Fruit fly (Drosophila melanogaster) whole organism, pupa: ENCODE results near the gene Cyp310a1.

Experiments used
- CG10348 ChIP-seq: fragments of 200-800 bp; sonication (Bioruptor generic); IDR thresholded peaks from 2 replicates; pipeline ENCODE4 v1.3.6; 2022; ENCODE audit warnings: missing biosample characterization, missing genetic modification characterization
- CG12605 ChIP-seq: fragments of 200-800 bp; sonication (Bioruptor generic); IDR thresholded peaks from 2 replicates; pipeline ENCODE4 v1.3.6; 2022; ENCODE audit warnings: missing biosample characterization, missing genetic modification characterization
- CG13204 ChIP-seq: fragments of 200-800 bp; sonication (Bioruptor generic); optimal IDR thresholded peaks from 2 replicates; lab custom pipeline; 2018; ENCODE audit warnings: missing biosample characterization, mild to moderate bottlenecking, missing genetic modification characterization, moderate library complexity
- CG14655 ChIP-seq: fragments of 200-800 bp; sonication (Bioruptor generic); optimal IDR thresholded peaks from 3 replicates; lab custom pipeline; 2017; ENCODE audit warnings: mild to moderate bottlenecking, missing biosample characterization, missing genetic modification reagents, missing genetic modification characterization
- CG15710 ChIP-seq: fragments of 200-800 bp; sonication (Bioruptor generic); optimal IDR thresholded peaks from 2 replicates; lab custom pipeline; 2018; ENCODE audit warnings: missing biosample characterization, mild to moderate bottlenecking, missing genetic modification characterization, moderate library complexity
- CG17806 ChIP-seq: fragments of 200-800 bp; sonication (Bioruptor generic); optimal IDR thresholded peaks from 2 replicates; lab custom pipeline; 2018; ENCODE audit warnings: missing biosample characterization, mild to moderate bottlenecking, missing genetic modification characterization, moderate library complexity
- CG32121 ChIP-seq: fragments of 200-800 bp; sonication (Bioruptor generic); IDR thresholded peaks from 2 replicates; pipeline ENCODE4 v1.3.6; 2022; ENCODE audit warnings: missing biosample characterization, missing genetic modification characterization
- CG34367 ChIP-seq: fragments of 200-800 bp; sonication (Bioruptor generic); optimal IDR thresholded peaks from 2 replicates; lab custom pipeline; 2018; ENCODE audit warnings: missing biosample characterization, mild to moderate bottlenecking, missing genetic modification characterization
- CG4496 ChIP-seq: fragments of 200-800 bp; sonication (Bioruptor generic); IDR thresholded peaks from 3 replicates; pipeline ENCODE4 v1.3.6; 2022; ENCODE audit warnings: missing biosample characterization, missing genetic modification characterization
- CG8159 ChIP-seq: fragments of 200-800 bp; sonication (Bioruptor generic); optimal IDR thresholded peaks from 3 replicates; lab custom pipeline; 2018; ENCODE audit warnings: missing biosample characterization, mild to moderate bottlenecking, missing genetic modification characterization, moderate library complexity
- CG8301 ChIP-seq: fragments of 200-800 bp; sonication (Bioruptor generic); optimal IDR thresholded peaks from 2 replicates; lab custom pipeline; 2018; ENCODE audit warnings: missing biosample characterization, mild to moderate bottlenecking, missing genetic modification characterization
- CG9948 ChIP-seq: fragments of 200-800 bp; sonication (Bioruptor generic); optimal IDR thresholded peaks from 2 replicates; lab custom pipeline; 2018; ENCODE audit warnings: missing biosample characterization, mild to moderate bottlenecking, missing genetic modification characterization, moderate library complexity
- D1 ChIP-seq: fragments of 200-800 bp; sonication (Bioruptor generic); optimal IDR thresholded peaks from 2 replicates; lab custom pipeline; 2018; ENCODE audit warnings: missing biosample characterization, mild to moderate bottlenecking, missing genetic modification characterization, moderate library complexity
- EcR ChIP-seq: fragments of 200-800 bp; sonication (Bioruptor generic); optimal IDR thresholded peaks from 3 replicates; lab custom pipeline; 2019; ENCODE audit warnings: missing biosample characterization, missing genetic modification characterization, mild to moderate bottlenecking, moderate library complexity, missing genetic modification reagents
- Ets98B ChIP-seq: fragments of 200-800 bp; sonication (Bioruptor generic); IDR thresholded peaks from 2 replicates; pipeline ENCODE4 v1.3.6; 2022; ENCODE audit warnings: missing biosample characterization, missing genetic modification characterization
- Pif1A ChIP-seq: fragments of 200-800 bp; sonication (Bioruptor generic); optimal IDR thresholded peaks from 3 replicates; lab custom pipeline; 2016; ENCODE audit warnings: missing biosample characterization, missing genetic modification characterization
- Pif1B ChIP-seq: fragments of 200-800 bp; sonication (Bioruptor generic); optimal IDR thresholded peaks from 3 replicates; lab custom pipeline; 2016; ENCODE audit warnings: missing biosample characterization, missing genetic modification characterization
- Snoo ChIP-seq: fragments of 200-800 bp; sonication (Bioruptor generic); optimal IDR thresholded peaks from 3 replicates; lab custom pipeline; 2017; ENCODE audit warnings: missing biosample characterization, mild to moderate bottlenecking, missing genetic modification characterization, inconsistent platforms
- fd96Ca ChIP-seq: fragments of 200-800 bp; sonication (Bioruptor generic); IDR thresholded peaks from 3 replicates; pipeline ENCODE4 v1.3.6; 2022; ENCODE audit warnings: missing biosample characterization, missing genetic modification characterization
- gl ChIP-seq: fragments of 200-800 bp; sonication (Bioruptor generic); optimal IDR thresholded peaks from 2 replicates; lab custom pipeline; 2018; ENCODE audit warnings: missing biosample characterization, mild to moderate bottlenecking, missing genetic modification characterization
- rn ChIP-seq: fragments of 200-800 bp; sonication (Bioruptor generic); IDR thresholded peaks from 2 replicates; pipeline ENCODE4 v1.3.6; 2022; ENCODE audit warnings: missing biosample characterization, missing genetic modification characterization

Cyp310a1 gene

DNA sequence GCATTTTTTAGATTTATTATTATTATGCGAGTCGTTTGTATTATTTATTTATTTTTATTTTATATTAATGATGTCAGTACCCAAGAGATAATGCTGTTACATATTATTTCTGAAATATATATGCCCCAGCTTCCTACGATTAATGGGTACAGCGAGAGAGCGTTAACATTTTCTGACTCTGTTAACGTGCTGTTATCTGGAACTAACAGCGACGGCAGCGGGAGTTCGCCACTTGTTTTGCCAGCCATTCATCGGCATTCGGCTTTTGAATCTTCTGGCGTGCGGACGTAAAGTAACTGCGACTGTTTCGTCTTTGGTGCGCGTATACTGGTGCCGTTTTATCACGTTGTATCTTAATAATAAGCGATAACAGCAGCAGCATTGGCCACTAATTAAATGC is 35.8 kb downstream of the Cyp310a1 start, which contains the start of gene MESR3:
Gene MESR3 (plus strand): TSS at position 254 of the 400 bp plus-strand sequence.
- TF ChIP-seq fd96Ca (peak; percentile 63; the same call in 2 of the 3 replicates), CG12605 (GFP tag; lab: Robert Waterston, UW) (peak; percentile 72), CG17806 (tag; lab: Kevin White, UChicago) (peak; percentile 80), CG4496 (GFP tag; lab: Robert Waterston, UW) (peak; percentile 72), CG10348 (GFP tag; lab: Robert Waterston, UW) (no peak), rn (GFP tag; lab: Robert Waterston, UW) (0 out of 2 replicates have a peak, but pooled peaks have one; percentile 10), CG34367 (tag; lab: Kevin White, UChicago) (peak; percentile 35), Snoo (peak; percentile 64), CG8301 (tag; lab: Kevin White, UChicago) (peak; percentile 71), D1 (tag; lab: Kevin White, UChicago) (peak; percentile 83), CG13204 (GFP tag; lab: Kevin White, UChicago) (no peak), CG8159 (peak; percentile 78), gl (tag; lab: Kevin White, UChicago) (no peak), Pif1A (GFP tag; lab: Kevin White, UChicago) (no peak), EcR (GFP tag; lab: Kevin White, UChicago) (no peak), CG32121 (GFP tag; lab: Robert Waterston, UW) (peak; percentile 82), CG15710 (tag; lab: Kevin White, UChicago) (peak; percentile 29), Pif1B (GFP tag; lab: Kevin White, UChicago) (no peak), CG14655 (GFP tag; lab: Kevin White, UChicago) (no peak), Ets98B (peak; percentile 86), CG9948 (tag; lab: Kevin White, UChicago) (peak; percentile 53)

DNA sequence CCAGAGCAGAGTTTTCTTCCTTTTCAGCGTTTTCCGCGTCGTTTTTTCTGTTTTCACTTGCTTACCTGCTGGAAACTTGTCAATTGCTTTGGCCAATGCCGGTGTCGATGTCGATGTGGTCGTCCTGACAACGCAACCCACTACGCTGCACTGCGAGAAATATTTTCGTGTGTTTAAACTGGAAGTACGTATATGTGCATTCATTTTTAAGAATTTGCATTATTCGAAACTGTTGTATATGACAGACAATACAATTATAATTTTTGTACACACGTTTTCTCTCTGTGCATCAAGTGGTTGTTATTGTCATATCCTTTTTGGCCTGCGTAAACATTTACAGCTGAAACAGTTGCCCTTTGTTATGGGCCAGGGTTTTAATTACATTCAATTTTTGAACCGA is 36.8 kb downstream of the Cyp310a1 start, which contains the start of gene IFT46:
Gene IFT46 (minus strand): TSS at position 88 of the 400 bp plus-strand sequence.
- peak; percentile 23 for TF ChIP-seq CG17806 (tag; lab: Kevin White, UChicago)
- no peak for TF ChIP-seq CG13204 (GFP tag; lab: Kevin White, UChicago)

DNA sequence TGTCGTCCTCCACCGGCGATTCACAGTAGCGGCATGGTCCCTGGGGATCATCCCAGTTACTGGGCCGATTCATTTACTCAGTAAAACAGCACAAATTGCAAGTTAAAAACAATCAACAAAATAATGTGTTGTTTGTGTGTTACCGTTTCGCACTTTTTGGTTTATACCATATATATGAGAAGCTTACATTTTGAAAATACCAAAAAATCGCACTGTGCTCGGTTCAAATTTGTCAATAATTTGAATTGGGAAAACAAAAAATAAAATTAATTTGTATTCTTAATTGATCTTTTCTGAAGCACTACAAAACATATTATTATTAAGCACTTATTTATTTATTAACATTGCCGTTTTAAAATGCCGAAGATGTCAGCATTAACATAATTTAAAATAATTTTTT is 40.7 kb downstream of the Cyp310a1 start, which contains the start of gene Atac2:
Gene Atac2 (minus strand): TSS at position 144 of the 400 bp plus-strand sequence.
- TF ChIP-seq fd96Ca (no peak), gl (tag; lab: Kevin White, UChicago) (no peak), Ets98B (no peak), CG13204 (GFP tag; lab: Kevin White, UChicago) (no peak), Pif1A (GFP tag; lab: Kevin White, UChicago) (no peak), CG10348 (GFP tag; lab: Robert Waterston, UW) (no peak), CG8301 (tag; lab: Kevin White, UChicago) (no peak), CG34367 (tag; lab: Kevin White, UChicago) (no peak), CG12605 (GFP tag; lab: Robert Waterston, UW) (no peak)

DNA sequence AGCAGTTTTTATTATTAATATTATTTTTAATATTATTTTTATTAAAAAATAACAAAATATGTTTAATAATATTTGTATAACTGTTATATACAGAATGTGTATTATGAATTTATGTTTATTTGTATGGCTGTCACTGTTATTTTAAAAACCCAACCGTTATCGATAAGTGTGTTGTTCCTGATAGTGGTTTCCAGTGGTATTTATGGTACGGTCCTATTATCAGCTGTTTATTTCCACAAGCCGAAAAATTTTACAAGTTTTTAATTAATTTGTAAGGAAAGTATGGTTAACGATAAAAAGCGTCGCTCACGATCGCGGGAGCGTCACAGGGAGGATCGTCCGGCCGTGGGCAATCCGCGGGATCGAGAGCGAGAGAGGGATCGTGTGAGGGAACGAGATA is 46.2 kb downstream of the Cyp310a1 start, which contains the start of gene CG10333:
Gene CG10333 (plus strand): TSS at position 191 of the 400 bp plus-strand sequence.
- TF ChIP-seq gl (tag; lab: Kevin White, UChicago) (no peak), CG9948 (tag; lab: Kevin White, UChicago) (no peak), CG8159 (no peak), CG10348 (GFP tag; lab: Robert Waterston, UW) (no peak), CG32121 (GFP tag; lab: Robert Waterston, UW) (no peak), fd96Ca (no peak), CG17806 (tag; lab: Kevin White, UChicago) (no peak), CG12605 (GFP tag; lab: Robert Waterston, UW) (no peak), EcR (GFP tag; lab: Kevin White, UChicago) (no peak), CG14655 (GFP tag; lab: Kevin White, UChicago) (no peak), Snoo (no peak), Pif1B (GFP tag; lab: Kevin White, UChicago) (no peak), Ets98B (no peak), D1 (tag; lab: Kevin White, UChicago) (no peak)

DNA sequence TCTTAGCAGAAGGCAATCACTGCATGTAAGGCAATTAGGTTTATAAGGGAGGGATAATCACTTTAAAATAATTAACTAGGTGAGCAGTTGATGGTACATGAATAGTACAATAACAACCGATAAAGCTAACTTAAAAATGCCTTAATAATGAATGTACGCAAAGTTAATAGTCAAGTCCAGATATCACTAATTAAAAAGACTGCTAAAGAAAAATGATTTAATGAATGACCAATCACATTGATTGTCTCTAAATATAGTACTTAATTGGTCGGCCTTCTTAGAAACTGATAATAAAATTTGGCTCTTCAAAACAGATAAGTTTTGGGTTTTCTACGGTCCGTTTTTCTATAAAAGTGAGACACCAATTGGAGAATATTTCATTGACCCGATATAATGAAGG is 47.3 kb downstream of the Cyp310a1 start, which contains the start of gene CG31789:
Gene CG31789 (plus strand): TSS at position 380 of the 400 bp plus-strand sequence.
- TF ChIP-seq CG17806 (tag; lab: Kevin White, UChicago) (no peak), CG34367 (tag; lab: Kevin White, UChicago) (no peak), Snoo (no peak), CG15710 (tag; lab: Kevin White, UChicago) (no peak), Pif1A (GFP tag; lab: Kevin White, UChicago) (no peak), CG8159 (no peak), CG9948 (tag; lab: Kevin White, UChicago) (no peak), CG32121 (GFP tag; lab: Robert Waterston, UW) (no peak), CG14655 (GFP tag; lab: Kevin White, UChicago) (no peak), CG10348 (GFP tag; lab: Robert Waterston, UW) (no peak), gl (tag; lab: Kevin White, UChicago) (no peak), CG13204 (GFP tag; lab: Kevin White, UChicago) (no peak), Ets98B (no peak), D1 (tag; lab: Kevin White, UChicago) (no peak)

DNA sequence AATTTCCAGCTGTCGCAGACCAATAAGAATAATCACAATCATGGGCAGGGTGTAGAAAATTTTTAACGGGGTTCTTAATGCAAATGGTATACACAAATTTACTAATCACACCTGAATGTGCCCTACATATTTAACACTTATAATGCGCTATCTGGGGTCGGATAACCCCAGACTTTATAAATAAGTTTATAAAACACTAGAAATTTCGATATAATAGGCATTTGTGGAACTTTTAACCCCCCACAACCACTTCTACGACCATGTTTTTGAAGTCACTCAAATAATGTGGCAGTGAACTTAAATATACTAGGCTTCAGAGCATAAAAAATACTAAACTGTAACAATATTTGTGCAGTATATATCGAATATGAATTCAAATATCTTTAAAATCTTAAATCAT is 47.8 kb downstream of the Cyp310a1 start, which contains the start of gene CG10413:
Gene CG10413 (minus strand): TSS at position 264 of the 400 bp plus-strand sequence.
- peak; percentile 98 for TF ChIP-seq CG17806 (tag; lab: Kevin White, UChicago)
- peak; percentile 98 for TF ChIP-seq CG4496 (GFP tag; lab: Robert Waterston, UW)
- peak; percentile 98 for TF ChIP-seq CG32121 (GFP tag; lab: Robert Waterston, UW)
- TF ChIP-seq Ets98B: peak; percentile 97
- peak; percentile 98 for TF ChIP-seq CG8159
- peak; percentile 0 for TF ChIP-seq EcR (GFP tag; lab: Kevin White, UChicago)
- TF ChIP-seq Pif1B (GFP tag; lab: Kevin White, UChicago): peak; percentile 98
- TF ChIP-seq gl (tag; lab: Kevin White, UChicago): peak; percentile 94
- peak; percentile 97 for TF ChIP-seq CG9948 (tag; lab: Kevin White, UChicago)
- peak; percentile 96 for TF ChIP-seq CG34367 (tag; lab: Kevin White, UChicago)
- TF ChIP-seq D1 (tag; lab: Kevin White, UChicago): peak; percentile 93
- peak; percentile 98 for TF ChIP-seq Snoo
- peak; percentile 98 for TF ChIP-seq fd96Ca
- TF ChIP-seq CG15710 (tag; lab: Kevin White, UChicago): peak; percentile 98
- peak; percentile 99 for TF ChIP-seq Pif1A (GFP tag; lab: Kevin White, UChicago)
- TF ChIP-seq CG12605 (GFP tag; lab: Robert Waterston, UW): peak; percentile 92
- peak; percentile 98 for TF ChIP-seq CG8301 (tag; lab: Kevin White, UChicago)
- peak; percentile 90 for TF ChIP-seq CG10348 (GFP tag; lab: Robert Waterston, UW)
- TF ChIP-seq rn (GFP tag; lab: Robert Waterston, UW): peak; percentile 90
- TF ChIP-seq CG14655 (GFP tag; lab: Kevin White, UChicago): peak; percentile 97
- TF ChIP-seq CG13204 (GFP tag; lab: Kevin White, UChicago): no peak
- TF ChIP-seq, all 21 proteins: peak for 20
